Fruit fly (Drosophila melanogaster) whole organism, embryonic: ENCODE measurements around the gene eIF2alpha.
A peak's percentile ranks its signal among the peaks of the same experiment; 100 is the strongest.

Experiments used
- ATbp ChIP-seq: fragments of 200-800 bp; sonication (Bioruptor generic); optimal IDR thresholded peaks from 2 replicates; lab custom pipeline; 2017; ENCODE audit warnings: missing biosample characterization, mild to moderate bottlenecking, missing genetic modification characterization, missing genetic modification reagents
- Awh ChIP-seq: fragments of 200-800 bp; sonication (Bioruptor generic); IDR thresholded peaks from 2 replicates; pipeline ENCODE4, ENCODE4 v1.3.6; 2022; ENCODE audit warnings: missing biosample characterization, missing genetic modification characterization
- CG10209 ChIP-seq: fragments of 200-800 bp; sonication (Bioruptor generic); optimal IDR thresholded peaks from 3 replicates; lab custom pipeline; 2017; ENCODE audit warnings: missing biosample characterization, mild to moderate bottlenecking, missing genetic modification characterization, missing genetic modification reagents
- CG10366 ChIP-seq: fragments of 200-800 bp; sonication (Bioruptor generic); IDR thresholded peaks from 2 replicates; pipeline ENCODE4 v1.3.6; 2022; ENCODE audit warnings: missing biosample characterization, missing genetic modification characterization
- CG11085 ChIP-seq: fragments of 200-800 bp; sonication (Bioruptor generic); IDR thresholded peaks from 2 replicates; pipeline ENCODE4 v1.3.6; 2022; ENCODE audit warnings: missing biosample characterization, missing genetic modification characterization
- CG11093 ChIP-seq: fragments of 200-800 bp; sonication (Bioruptor generic); IDR thresholded peaks from 3 replicates; pipeline ENCODE4 v1.3.6; 2022; ENCODE audit warnings: missing biosample characterization, missing genetic modification characterization
- CG11696 ChIP-seq: fragments of 200-800 bp; sonication (Bioruptor generic); IDR thresholded peaks from 2 replicates; pipeline ENCODE4 v1.3.6; 2022; ENCODE audit warnings: missing biosample characterization, missing genetic modification characterization
- CG12104 ChIP-seq: fragments of 200-800 bp; sonication (Bioruptor generic); optimal IDR thresholded peaks from 3 replicates; lab custom pipeline; 2016; ENCODE audit warnings: missing biosample characterization, missing genetic modification characterization
- CG12942 ChIP-seq: fragments of 200-800 bp; sonication (Bioruptor generic); optimal IDR thresholded peaks from 3 replicates; lab custom pipeline; 2016; ENCODE audit warnings: missing biosample characterization, missing genetic modification characterization
- CG15269 ChIP-seq: fragments of 200-800 bp; sonication (Bioruptor generic); optimal IDR thresholded peaks from 2 replicates; lab custom pipeline; 2018; ENCODE audit warnings: missing biosample characterization, mild to moderate bottlenecking, missing genetic modification characterization, moderate library complexity
- CG15514 ChIP-seq: fragments of 200-800 bp; sonication (Bioruptor generic); optimal IDR thresholded peaks from 3 replicates; lab custom pipeline; 2017; ENCODE audit warnings: missing biosample characterization, missing genetic modification characterization, mild to moderate bottlenecking, moderate library complexity, missing genetic modification reagents
- CG1602 ChIP-seq: fragments of 200-800 bp; sonication (Bioruptor generic); optimal IDR thresholded peaks from 3 replicates; lab custom pipeline; 2016; ENCODE audit warnings: missing biosample characterization, missing genetic modification characterization
- CG1603 ChIP-seq: fragments of 200-800 bp; sonication (Bioruptor generic); optimal IDR thresholded peaks from 2 replicates; lab custom pipeline; 2019; ENCODE audit warnings: missing biosample characterization, mild to moderate bottlenecking, missing genetic modification characterization, moderate library complexity
- CG16813 ChIP-seq: fragments of 200-800 bp; sonication (Bioruptor generic); IDR thresholded peaks from 3 replicates; pipeline ENCODE4 v1.3.6; 2022; ENCODE audit warnings: missing biosample characterization, missing genetic modification characterization; ENCODE audit not compliant: partially characterized antibody
- CG16815 ChIP-seq: fragments of 200-800 bp; sonication (Bioruptor generic); optimal IDR thresholded peaks from 3 replicates; lab custom pipeline; 2017; ENCODE audit warnings: missing biosample characterization, mild to moderate bottlenecking, missing genetic modification characterization
- CG2120 ChIP-seq: fragments of 200-800 bp; sonication (Bioruptor generic); optimal IDR thresholded peaks from 3 replicates; lab custom pipeline; 2016; ENCODE audit warnings: missing biosample characterization, missing genetic modification characterization
- CG2199 ChIP-seq: fragments of 200-800 bp; sonication (Bioruptor generic); IDR thresholded peaks from 3 replicates; pipeline ENCODE4 v1.3.6; 2022; ENCODE audit warnings: missing biosample characterization, missing genetic modification characterization
- CG31441 ChIP-seq: fragments of 200-800 bp; sonication (Bioruptor generic); IDR thresholded peaks from 2 replicates; pipeline ENCODE4 v1.3.6; 2022; ENCODE audit warnings: missing biosample characterization, missing genetic modification characterization
- CG3281 ChIP-seq: fragments of 200-800 bp; sonication (Bioruptor generic); optimal IDR thresholded peaks from 3 replicates; lab custom pipeline; 2017; ENCODE audit warnings: missing biosample characterization, mild to moderate bottlenecking, missing genetic modification characterization
- CG4730 ChIP-seq: fragments of 200-800 bp; sonication (Bioruptor generic); IDR thresholded peaks from 2 replicates; pipeline ENCODE4 v1.3.6; 2022; ENCODE audit warnings: missing biosample characterization, missing genetic modification characterization
- CG5245 ChIP-seq: fragments of 200-800 bp; sonication (Bioruptor generic); optimal IDR thresholded peaks from 3 replicates; lab custom pipeline; 2016; ENCODE audit warnings: missing biosample characterization, missing genetic modification characterization
- CG6683 ChIP-seq: fragments of 200-800 bp; sonication (Bioruptor generic); optimal IDR thresholded peaks from 2 replicates; lab custom pipeline; 2017; ENCODE audit warnings: missing biosample characterization, mild to moderate bottlenecking, missing genetic modification characterization, missing genetic modification reagents
- CG7357 ChIP-seq: fragments of 200-800 bp; sonication (Bioruptor generic); IDR thresholded peaks from 3 replicates; pipeline ENCODE4 v1.3.6; 2022; ENCODE audit warnings: missing biosample characterization, missing genetic modification characterization
- CG7963 ChIP-seq: fragments of 200-800 bp; sonication (Bioruptor generic); IDR thresholded peaks from 3 replicates; pipeline ENCODE4 v1.3.6; 2022; ENCODE audit warnings: missing biosample characterization, missing genetic modification characterization; ENCODE audit not compliant: partially characterized antibody
- CG8281 ChIP-seq: fragments of 200-800 bp; sonication (Bioruptor generic); optimal IDR thresholded peaks from 2 replicates; lab custom pipeline; 2018; ENCODE audit warnings: missing biosample characterization, mild to moderate bottlenecking, missing genetic modification characterization, moderate library complexity
- CG9215 ChIP-seq: fragments of 200-800 bp; sonication (Bioruptor generic); IDR thresholded peaks from 2 replicates; pipeline ENCODE4 v1.3.6; 2022; ENCODE audit warnings: missing biosample characterization, missing genetic modification characterization
- CG9437 ChIP-seq: fragments of 200-800 bp; sonication (Bioruptor generic); optimal IDR thresholded peaks from 2 replicates; lab custom pipeline; 2018; ENCODE audit warnings: missing biosample characterization, mild to moderate bottlenecking, missing genetic modification characterization
- CG9727 ChIP-seq: fragments of 200-800 bp; sonication (Bioruptor generic); optimal IDR thresholded peaks from 3 replicates; lab custom pipeline; 2017; ENCODE audit warnings: missing biosample characterization, mild to moderate bottlenecking, missing genetic modification characterization
- CG9932 ChIP-seq: fragments of 200-800 bp; sonication (Bioruptor generic); IDR thresholded peaks from 2 replicates; pipeline ENCODE4 v1.3.6; 2022; ENCODE audit warnings: missing biosample characterization, missing genetic modification characterization
- Doc2 ChIP-seq: fragments of 200-800 bp; sonication (Bioruptor generic); IDR thresholded peaks from 2 replicates; pipeline ENCODE4 v1.3.6; 2022; ENCODE audit warnings: missing biosample characterization, missing genetic modification characterization
- Eip74EF ChIP-seq, 2 experiments: fragments of 200-800 bp in 1 of 2; fragments of >200 bp in 1 of 2; sonication (Bioruptor generic) in 1 of 2; optimal IDR thresholded peaks; 2 replicates each; lab custom pipeline; 2017 to 2019; ENCODE audit warnings: missing biosample characterization in 2 of 2, missing genetic modification characterization in 2 of 2, mild to moderate bottlenecking in 1 of 2, moderate library complexity in 1 of 2
- Lim3 ChIP-seq: fragments of 200-800 bp; sonication (Bioruptor generic); IDR thresholded peaks from 2 replicates; pipeline ENCODE4 v1.3.6; 2022; ENCODE audit warnings: missing biosample characterization, missing genetic modification characterization
- NFAT ChIP-seq: fragments of 200-800 bp; sonication (Bioruptor generic); IDR thresholded peaks from 2 replicates; pipeline ENCODE4 v1.3.6; 2022; ENCODE audit warnings: missing biosample characterization, missing genetic modification characterization
- Sox102F ChIP-seq: fragments of 200-800 bp; sonication (Bioruptor generic); optimal IDR thresholded peaks from 2 replicates; lab custom pipeline; 2018; ENCODE audit warnings: missing biosample characterization, mild to moderate bottlenecking, missing genetic modification characterization, moderate library complexity
- Sry-δ ChIP-seq: fragments of 200-800 bp; sonication (Bioruptor generic); optimal IDR thresholded peaks from 2 replicates; lab custom pipeline; 2016; ENCODE audit warnings: missing biosample characterization, missing genetic modification characterization
- Taf1 ChIP-seq: fragments of 200-800 bp; sonication (Bioruptor generic); IDR thresholded peaks from 2 replicates; pipeline ENCODE4 v1.3.6; 2022; ENCODE audit warnings: missing biosample characterization, missing genetic modification characterization
- bab2 ChIP-seq: fragments of 200-800 bp; sonication (Bioruptor generic); optimal IDR thresholded peaks from 2 replicates; lab custom pipeline; 2016; ENCODE audit warnings: missing biosample characterization, missing genetic modification characterization
- bowl ChIP-seq: fragments of 200-800 bp; sonication (Bioruptor generic); IDR thresholded peaks from 2 replicates; pipeline ENCODE4 v1.3.6; 2022; ENCODE audit warnings: missing biosample characterization, missing genetic modification characterization
- btn ChIP-seq: fragments of 200-800 bp; sonication (Bioruptor generic); optimal IDR thresholded peaks from 2 replicates; lab custom pipeline; 2016; ENCODE audit warnings: missing biosample characterization, missing genetic modification characterization
- caup ChIP-seq: fragments of 200-800 bp; sonication (Bioruptor generic); optimal IDR thresholded peaks from 3 replicates; lab custom pipeline; 2017; ENCODE audit warnings: missing biosample characterization, mild to moderate bottlenecking, missing genetic modification characterization, moderate library complexity; ENCODE audit not compliant: severe bottlenecking
- chn ChIP-seq: fragments of 200-800 bp; sonication (Bioruptor generic); optimal IDR thresholded peaks from 2 replicates; lab custom pipeline; 2016; ENCODE audit warnings: missing biosample characterization, missing genetic modification characterization
- crc ChIP-seq: fragments of 200-800 bp; sonication (Bioruptor generic); optimal IDR thresholded peaks from 2 replicates; lab custom pipeline; 2016; ENCODE audit warnings: missing biosample characterization, missing genetic modification characterization
- da ChIP-seq: fragments of 200-800 bp; sonication (Bioruptor generic); optimal IDR thresholded peaks from 2 replicates; lab custom pipeline; 2016; ENCODE audit warnings: missing biosample characterization, missing genetic modification characterization
- hbn ChIP-seq: fragments of 200-800 bp; sonication (Bioruptor generic); IDR thresholded peaks from 2 replicates; pipeline ENCODE4 v1.3.6; 2022; ENCODE audit warnings: missing biosample characterization, missing genetic modification characterization; ENCODE audit not compliant: partially characterized antibody
- kah ChIP-seq: fragments of 200-800 bp; sonication (Bioruptor generic); optimal IDR thresholded peaks from 2 replicates; lab custom pipeline; 2018; ENCODE audit warnings: missing biosample characterization, mild to moderate bottlenecking, missing genetic modification characterization
- pnt ChIP-seq: fragments of 200-800 bp; sonication (Bioruptor generic); optimal IDR thresholded peaks from 3 replicates; lab custom pipeline; 2016; ENCODE audit warnings: missing biosample characterization, missing genetic modification characterization
- row ChIP-seq: fragments of 200-800 bp; sonication (Bioruptor generic); IDR thresholded peaks from 3 replicates; pipeline ENCODE4 v1.3.6; 2022; ENCODE audit warnings: missing biosample characterization, missing genetic modification characterization
- slp2 ChIP-seq: fragments of 200-800 bp; sonication (Bioruptor generic); optimal IDR thresholded peaks from 2 replicates; lab custom pipeline; 2016; ENCODE audit warnings: missing biosample characterization, missing genetic modification characterization
- sqz ChIP-seq: fragments of 200-800 bp; sonication (Bioruptor generic); optimal IDR thresholded peaks from 3 replicates; lab custom pipeline; 2018; ENCODE audit warnings: missing biosample characterization, mild to moderate bottlenecking, missing genetic modification characterization
- toy ChIP-seq: fragments of 200-800 bp; sonication (Bioruptor generic); IDR thresholded peaks from 2 replicates; pipeline ENCODE4 v1.3.6; 2022; ENCODE audit warnings: missing biosample characterization, missing genetic modification characterization
- unc-4 ChIP-seq: fragments of 200-800 bp; sonication (Bioruptor generic); IDR thresholded peaks from 2 replicates; pipeline ENCODE4 v1.3.6; 2022; ENCODE audit warnings: missing biosample characterization, missing genetic modification characterization; ENCODE audit not compliant: partially characterized antibody
- yki ChIP-seq: fragments of >200 bp; optimal IDR thresholded peaks from 3 replicates; lab custom pipeline; 2018

eIF2alpha gene

dm6 chrX:16446769-16447168, at the start of gene eIF2alpha:
TSS of gene eIF2alpha (minus strand) at chrX:16446993.
- TF ChIP-seq Taf1 (GFP tag; lab: Robert Waterston, UW): no peak
- no peak for TF ChIP-seq CG12104 (GFP tag; lab: Kevin White, UChicago)
- no peak for TF ChIP-seq da (GFP tag; lab: Kevin White, UChicago)
- TF ChIP-seq CG31441 (GFP tag; lab: Robert Waterston, UW): no peak
- no peak for TF ChIP-seq CG12942
- TF ChIP-seq CG3281 (GFP tag; lab: Kevin White, UChicago): no peak
- no peak for TF ChIP-seq CG9215 (GFP tag; lab: Robert Waterston, UW)
- TF ChIP-seq CG7963 (GFP tag; lab: Robert Waterston, UW): peak; percentile 72
- no peak for TF ChIP-seq chn
- no peak for TF ChIP-seq CG1602
- no peak for TF ChIP-seq CG6683 (GFP tag; lab: Kevin White, UChicago)
- peak; percentile 8 for TF ChIP-seq CG2120 (GFP tag; lab: Kevin White, UChicago)
- no peak for TF ChIP-seq sqz (GFP tag; lab: Kevin White, UChicago)
- TF ChIP-seq CG9727 (GFP tag; lab: Kevin White, UChicago): no peak
- TF ChIP-seq CG9437 (GFP tag; lab: Kevin White, UChicago): peak; percentile 25
- no peak for TF ChIP-seq CG5245
- TF ChIP-seq pnt (GFP tag; lab: Kevin White, UChicago): no peak
- TF ChIP-seq CG11085: no peak
- TF ChIP-seq bab2 (GFP tag; lab: Kevin White, UChicago): no peak
- TF ChIP-seq hbn (GFP tag; lab: Robert Waterston, UW): peak; percentile 76
- TF ChIP-seq Awh (GFP tag; lab: Robert Waterston, UW): no peak
- peak; percentile 77 for TF ChIP-seq CG16813 (GFP tag; lab: Robert Waterston, UW)
- no peak for TF ChIP-seq CG10366 (GFP tag; lab: Robert Waterston, UW)
- TF ChIP-seq slp2 (GFP tag; lab: Kevin White, UChicago): no peak
- TF ChIP-seq row (GFP tag; lab: Robert Waterston, UW): peak; percentile 15; the same call in 1 of the 3 replicates
- no peak for TF ChIP-seq Sox102F (GFP tag; lab: Kevin White, UChicago)
- no peak for TF ChIP-seq CG16815
- TF ChIP-seq bowl (GFP tag; lab: Robert Waterston, UW): no peak
- no peak for TF ChIP-seq crc (GFP tag; lab: Kevin White, UChicago)
- no peak for TF ChIP-seq Doc2
- peak; percentile 25 for TF ChIP-seq CG15514 (GFP tag; lab: Kevin White, UChicago)
- TF ChIP-seq CG15269 (tag; lab: Kevin White, UChicago): no peak
- no peak for TF ChIP-seq ATbp (GFP tag; lab: Kevin White, UChicago)
- no peak for TF ChIP-seq btn (GFP tag; lab: Kevin White, UChicago)
- no peak for TF ChIP-seq yki (lab: Kevin White, UChicago)
- peak; percentile 75 for TF ChIP-seq CG1603 (tag; lab: Kevin White, UChicago)
- no peak for TF ChIP-seq toy (GFP tag; lab: Robert Waterston, UW)
- TF ChIP-seq CG2199 (GFP tag; lab: Robert Waterston, UW): no peak
- no peak for TF ChIP-seq kah (GFP tag; lab: Kevin White, UChicago)
- no peak for TF ChIP-seq NFAT (GFP tag; lab: Robert Waterston, UW)
- TF ChIP-seq CG11093 (GFP tag; lab: Robert Waterston, UW): no peak
- TF ChIP-seq Lim3: no peak
- TF ChIP-seq CG4730 (GFP tag; lab: Robert Waterston, UW): no peak
- no peak for TF ChIP-seq caup (GFP tag; lab: Kevin White, UChicago)
- TF ChIP-seq Sry-δ (GFP tag; lab: Kevin White, UChicago): peak; percentile 92
- no peak for TF ChIP-seq CG10209 (GFP tag; lab: Kevin White, UChicago)
- TF ChIP-seq CG8281: no peak
- no peak for TF ChIP-seq Eip74EF (GFP tag; optimal IDR thresholded peaks at IDR 0.05; lab: Kevin White, UChicago)
- TF ChIP-seq CG11696 (GFP tag; lab: Robert Waterston, UW): no peak
- peak; percentile 83 for TF ChIP-seq unc-4 (GFP tag; lab: Robert Waterston, UW)
- no peak for TF ChIP-seq CG7357 (GFP tag; lab: Robert Waterston, UW)
- TF ChIP-seq CG9932 (GFP tag; lab: Robert Waterston, UW): no peak
